Worm (Caenorhabditis elegans) whole organism, dauer: Measurements from ENCODE around the gene znf-622.

Experiments used
- unc-62 ChIP-seq: sonication (generic microtip); optimal IDR thresholded peaks from 2 replicates; lab custom pipeline; 2017; ENCODE audit warnings: missing biosample characterization, missing genetic modification reagents, missing genetic modification characterization

znf-622 gene

DNA sequence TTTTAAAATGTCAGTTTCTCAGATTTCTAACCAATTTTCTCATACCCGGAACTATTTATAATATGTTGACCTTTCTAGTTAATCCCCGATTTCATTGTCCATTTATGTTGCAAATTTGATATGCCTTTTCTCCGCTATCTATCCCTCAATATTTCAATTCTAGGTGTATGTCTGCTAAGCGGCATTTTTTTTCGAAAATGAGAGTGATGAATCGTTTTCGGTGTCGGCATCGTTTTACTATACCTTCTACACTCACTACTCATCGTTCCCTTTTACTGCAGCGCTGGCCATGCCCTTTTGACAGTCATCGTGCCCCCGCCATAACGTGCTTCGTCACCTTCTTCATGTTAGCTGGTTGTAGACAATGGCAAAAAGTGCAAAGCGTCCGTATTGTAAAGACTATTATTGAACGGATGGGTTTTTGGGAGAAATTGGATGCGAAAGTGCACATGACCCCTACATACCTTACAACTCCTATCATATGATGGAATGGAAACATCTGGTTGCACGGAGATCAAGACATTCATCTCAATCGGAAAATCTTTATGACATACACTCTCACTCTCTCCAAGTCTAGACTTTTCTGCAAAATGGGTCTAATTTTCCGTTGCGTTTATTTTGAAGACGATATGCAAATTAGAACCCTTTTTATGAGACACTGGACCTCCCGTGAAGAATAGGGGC, 22.1 kb upstream of the znf-622 start:
- no peak for TF ChIP-seq unc-62 (GFP tag; lab: Kevin White, UChicago)

DNA sequence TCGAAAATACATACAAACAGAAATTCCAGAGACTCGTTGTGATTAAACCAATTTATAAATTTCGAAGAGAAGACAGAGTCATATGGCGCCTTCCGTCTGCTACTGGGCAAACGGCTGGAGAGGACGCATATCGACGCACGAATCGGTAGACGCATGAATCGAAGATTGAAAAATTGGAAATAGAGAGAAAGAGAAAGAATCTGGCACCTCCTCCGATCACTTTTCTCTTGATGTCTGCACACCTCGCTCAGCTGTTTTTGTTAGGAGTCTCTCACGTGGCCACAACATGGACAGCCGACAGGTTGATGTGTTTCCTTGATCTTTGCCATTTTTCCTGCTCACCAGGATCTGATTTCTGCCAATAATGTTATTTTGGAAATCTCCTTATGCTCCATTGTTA, 21.3 kb upstream of the znf-622 start:
- TF ChIP-seq unc-62 (GFP tag; lab: Kevin White, UChicago), result no peak

DNA sequence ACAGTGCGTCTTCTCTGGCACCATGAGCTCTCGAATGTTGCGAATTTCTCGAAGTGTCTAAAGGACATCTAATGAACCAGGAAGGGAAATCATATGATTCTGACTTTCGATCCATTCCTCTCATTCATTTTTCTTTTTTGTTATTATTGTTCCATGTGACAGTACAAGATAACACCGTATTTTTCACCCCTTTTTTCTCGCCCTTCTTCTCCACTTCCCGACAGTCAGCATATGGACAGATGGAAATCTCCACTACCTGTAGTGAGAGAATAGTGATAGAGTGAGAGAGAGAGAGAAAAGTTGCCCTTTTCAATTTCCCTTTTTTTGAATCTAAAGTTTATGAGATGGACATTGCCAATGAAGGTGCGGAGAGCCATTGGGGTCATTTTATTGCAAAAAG, 20.6 kb upstream of the znf-622 start:
- no peak for TF ChIP-seq unc-62 (GFP tag; lab: Kevin White, UChicago)

DNA sequence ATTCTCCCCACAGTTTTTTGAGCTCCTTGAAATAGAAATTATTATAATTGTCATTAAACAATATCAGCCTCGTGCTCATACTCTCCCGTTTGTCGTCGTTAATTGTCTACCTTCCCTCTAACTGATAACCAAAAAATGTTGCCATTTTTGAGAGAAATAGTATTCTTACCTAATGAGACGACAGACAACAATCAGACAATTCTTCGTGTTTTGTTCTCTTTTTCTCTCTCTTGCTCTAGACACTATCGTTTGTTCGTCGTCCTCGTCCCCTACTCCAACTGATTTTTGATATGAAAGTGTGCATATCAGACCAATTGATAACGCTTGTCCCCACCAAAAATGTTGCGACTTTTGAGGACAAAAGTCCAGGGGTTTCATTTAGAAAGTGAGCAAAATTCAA, 19.9 kb upstream of the znf-622 start:
- TF ChIP-seq unc-62 (GFP tag; lab: Kevin White, UChicago), result no peak

DNA sequence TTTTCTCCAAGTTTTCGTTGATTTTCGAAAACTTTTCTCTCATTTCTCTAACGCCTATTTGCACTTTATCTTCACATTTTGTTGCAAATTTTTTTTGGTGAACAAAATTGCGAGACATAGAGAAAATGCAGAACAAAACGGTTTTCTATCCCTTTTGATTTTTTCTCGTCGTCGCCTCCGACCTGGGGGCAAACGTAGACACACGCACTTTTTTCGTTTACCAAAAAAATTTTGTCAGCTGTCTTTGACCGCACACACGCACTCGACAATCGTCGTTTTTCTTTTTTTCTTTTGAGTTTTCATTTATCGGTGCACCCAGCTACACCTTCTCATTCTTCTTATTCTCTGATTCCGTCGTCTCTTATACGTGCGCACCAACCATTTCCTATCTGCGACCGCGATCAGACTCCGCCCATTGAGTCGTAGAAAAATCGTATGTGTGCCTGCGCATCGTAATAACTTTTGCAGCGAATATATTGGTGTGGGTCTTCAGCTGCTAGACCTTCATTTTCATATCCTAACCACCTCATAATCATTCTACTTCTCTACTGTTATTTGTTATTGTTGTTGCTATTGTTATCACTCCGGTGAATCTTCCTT, 19.0 kb upstream of the znf-622 start:
- TF ChIP-seq unc-62 (GFP tag; lab: Kevin White, UChicago), result no peak

DNA sequence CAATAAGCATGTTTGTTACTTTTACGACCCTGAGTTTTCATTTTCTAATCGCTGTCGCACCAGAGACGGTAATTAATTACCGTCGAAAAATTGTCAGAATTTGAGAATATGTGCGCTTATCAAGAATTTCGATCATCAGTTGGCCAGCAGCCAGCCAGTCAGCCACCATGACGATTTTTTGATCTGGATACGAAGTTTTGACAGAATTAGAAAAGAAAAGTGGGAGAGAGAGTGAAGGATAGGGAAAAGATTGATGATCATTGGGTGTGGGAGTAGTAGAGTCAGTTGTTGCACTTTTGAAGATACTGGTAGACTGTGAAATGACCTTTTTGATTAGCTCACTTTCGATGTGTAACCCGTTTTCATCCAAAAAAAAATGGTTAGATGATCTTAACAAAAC, 17.0 kb upstream of the znf-622 start:
- no peak for TF ChIP-seq unc-62 (GFP tag; lab: Kevin White, UChicago)

DNA sequence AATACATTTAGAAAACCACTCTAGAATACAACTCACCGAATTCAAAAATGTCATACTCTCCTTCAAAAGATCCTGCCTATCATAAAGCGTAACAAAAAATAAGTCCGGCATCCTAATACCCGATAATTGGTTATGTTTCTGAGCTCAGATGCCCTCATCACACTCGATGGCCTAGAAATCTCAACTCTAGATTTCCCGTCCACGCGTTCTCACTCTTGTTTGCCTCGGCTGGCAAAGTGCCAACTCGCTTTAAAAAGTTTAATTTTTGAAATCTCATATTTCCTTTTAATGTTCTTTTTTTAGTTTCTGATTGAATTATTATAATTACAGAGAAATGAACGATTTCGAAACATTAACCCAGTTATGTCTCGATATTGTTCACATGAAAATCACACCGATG, 13.7 kb upstream of the znf-622 start, which contains the start of the genes C56G2.15 and thoc-2:
TSS of gene C56G2.15 (minus strand) at position 188 of the 400 bp plus-strand sequence.
TSS of gene thoc-2 (plus strand) at position 331 of the 400 bp plus-strand sequence.
- TF ChIP-seq unc-62 (GFP tag; lab: Kevin White, UChicago), result no peak

DNA sequence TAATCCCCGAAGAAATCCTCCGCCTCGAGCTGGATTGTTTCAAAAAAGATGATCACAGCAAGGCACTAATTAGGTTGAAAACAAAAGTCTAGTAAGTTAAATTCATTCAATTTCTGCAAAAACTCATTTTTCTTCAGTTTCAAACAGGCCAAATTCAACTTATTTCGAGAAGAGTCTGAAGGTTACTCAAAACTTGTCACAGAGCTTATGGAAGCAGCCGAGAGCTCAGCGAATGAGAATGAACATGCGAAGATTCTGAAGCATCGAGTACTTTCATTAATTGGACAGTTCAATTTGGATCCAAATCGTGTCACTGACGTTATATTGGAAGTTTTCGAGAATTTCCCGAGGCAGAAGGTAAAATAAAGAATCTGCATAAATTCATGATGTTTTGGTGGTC, 12.9 kb upstream of the znf-622 start:
- TF ChIP-seq unc-62 (GFP tag; lab: Kevin White, UChicago), result no peak

DNA sequence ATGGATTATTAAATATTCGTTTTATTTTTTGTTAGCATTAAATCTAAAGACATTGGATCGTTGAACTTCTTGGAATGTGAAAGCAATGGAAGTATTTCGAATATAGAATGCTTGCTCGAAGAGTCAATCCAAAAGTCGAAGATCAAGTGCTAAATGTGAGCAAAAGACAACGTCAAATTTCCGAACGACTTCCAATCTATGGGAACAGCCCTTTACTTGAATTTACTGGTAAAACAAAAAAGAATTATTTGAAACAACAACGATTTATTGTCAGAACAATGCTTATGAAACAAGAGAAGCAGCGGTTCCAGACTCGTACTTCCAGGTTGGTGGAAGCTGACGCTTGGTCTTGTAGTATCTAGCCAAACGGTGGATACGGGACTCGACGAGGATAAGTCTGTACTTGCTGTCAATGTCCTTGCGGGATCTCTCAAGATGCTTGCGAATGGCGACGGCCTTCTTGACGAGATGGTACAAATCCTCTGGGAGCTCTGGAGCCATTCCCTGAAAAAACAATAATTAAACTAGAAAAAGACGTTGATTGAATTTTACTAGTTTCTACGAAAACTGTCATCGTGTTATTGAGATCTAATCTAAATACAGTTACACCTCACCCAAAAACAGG, 7.5 kb upstream of the znf-622 start:
- no peak for TF ChIP-seq unc-62 (GFP tag; lab: Kevin White, UChicago)

DNA sequence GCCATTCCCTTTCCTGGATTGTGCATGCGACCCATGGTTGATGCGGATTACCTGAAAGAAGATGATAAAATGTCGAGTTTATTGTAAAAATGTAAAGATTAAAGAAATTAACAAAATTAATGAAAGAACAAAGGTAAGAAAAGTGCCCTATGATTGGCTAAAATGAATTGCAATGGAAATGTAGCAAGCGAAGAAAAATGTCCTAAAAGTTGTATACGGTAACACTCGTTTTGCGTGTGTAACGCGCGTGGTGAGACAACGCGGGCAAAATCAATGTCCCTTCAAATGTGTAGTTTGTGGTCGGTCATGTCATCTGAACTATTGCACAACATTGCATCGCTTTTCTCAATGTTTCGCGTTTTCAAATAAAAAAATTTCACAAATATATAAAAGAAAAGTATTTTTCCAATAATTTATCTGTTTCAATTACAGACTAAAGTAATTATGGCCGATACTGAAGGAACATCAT, 6.5 kb upstream of the znf-622 start, which contains the start of the genes rps-13 and nfx-1:
TSS of gene rps-13 (minus strand) at position 51 of the 469 bp plus-strand sequence.
TSS of gene nfx-1 (plus strand) at position 433 of the 469 bp plus-strand sequence.
- TF ChIP-seq unc-62 (GFP tag; lab: Kevin White, UChicago), result no peak

DNA sequence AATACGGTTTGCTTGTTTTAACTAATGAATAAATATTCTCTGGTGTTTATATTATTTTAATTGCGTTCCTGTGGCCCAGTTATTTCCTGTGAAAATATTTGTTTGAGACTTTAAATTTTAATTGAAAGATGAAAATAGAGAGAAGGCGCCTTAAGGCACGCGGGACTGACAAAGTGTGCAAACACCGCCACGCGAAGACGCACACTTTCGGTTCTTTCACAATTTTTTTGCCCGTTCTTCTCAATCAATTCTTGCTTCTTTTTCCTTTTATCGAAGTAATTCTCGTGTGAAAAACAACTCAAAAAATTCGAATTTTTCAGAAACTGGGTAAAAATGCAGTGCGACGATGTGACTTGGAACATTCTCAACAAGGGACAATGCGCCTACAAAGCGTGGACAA, 2.3 kb upstream of the znf-622 start, which contains the start of gene C16A3.6:
TSS of gene C16A3.6 (plus strand) at position 84 of the 400 bp plus-strand sequence.
- TF ChIP-seq unc-62 (GFP tag; lab: Kevin White, UChicago), result no peak

DNA sequence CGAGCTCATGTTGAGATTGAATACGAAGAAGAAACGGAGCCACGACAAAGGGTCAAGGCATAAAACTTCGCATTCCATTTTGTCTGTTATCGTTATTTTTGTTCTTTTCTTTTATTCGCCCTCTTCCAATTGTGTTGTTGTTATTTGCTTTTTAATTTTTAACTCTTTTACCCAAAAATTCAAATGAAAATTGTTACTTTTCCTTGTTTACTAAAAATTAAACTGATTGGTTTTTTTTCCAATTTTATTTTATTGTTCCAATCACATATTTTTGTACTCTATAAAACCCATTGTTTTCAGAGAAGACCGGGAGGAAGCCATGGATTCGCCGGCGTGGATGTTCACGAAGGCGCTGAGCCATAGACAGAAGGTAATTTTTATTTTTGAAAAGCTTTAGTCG, 962 bp upstream of the znf-622 start, which contains the start of gene C16A3.5:
TSS of gene C16A3.5 (plus strand) at position 301 of the 400 bp plus-strand sequence.
- TF ChIP-seq unc-62 (GFP tag; lab: Kevin White, UChicago), result no peak

DNA sequence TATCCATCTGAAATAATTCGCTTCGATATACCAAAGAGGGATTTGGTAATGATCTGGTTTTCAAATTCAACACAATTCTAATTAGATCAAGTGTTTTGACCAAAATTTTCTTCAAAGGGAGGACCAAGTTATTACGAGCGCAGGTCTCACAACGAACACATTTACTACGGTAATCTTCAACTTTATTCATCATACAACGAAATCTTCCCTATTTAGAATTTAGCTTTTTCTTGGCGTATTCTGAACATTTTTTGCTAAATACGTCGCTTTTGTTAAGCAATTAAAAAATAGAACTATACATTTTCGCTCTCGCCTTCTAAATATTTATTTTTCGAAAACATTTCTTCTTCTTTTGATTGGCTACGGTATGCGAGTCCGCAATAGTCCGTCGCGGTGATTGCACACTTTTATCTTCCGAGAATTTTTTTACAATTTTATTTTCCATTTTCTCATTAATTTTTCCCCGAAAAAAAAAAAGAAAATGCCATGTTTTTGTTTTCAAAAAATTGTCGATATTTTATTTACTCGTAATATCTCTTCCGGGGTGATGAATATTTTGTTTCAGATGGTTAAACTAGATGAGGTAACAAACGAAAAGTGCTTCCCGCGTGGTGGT, 1.7 kb downstream of the znf-622 start, which contains the start of gene let-716:
TSS of gene let-716 (plus strand) at position 566 of the 616 bp plus-strand sequence.
- TF ChIP-seq unc-62 (GFP tag; lab: Kevin White, UChicago), result no peak

DNA sequence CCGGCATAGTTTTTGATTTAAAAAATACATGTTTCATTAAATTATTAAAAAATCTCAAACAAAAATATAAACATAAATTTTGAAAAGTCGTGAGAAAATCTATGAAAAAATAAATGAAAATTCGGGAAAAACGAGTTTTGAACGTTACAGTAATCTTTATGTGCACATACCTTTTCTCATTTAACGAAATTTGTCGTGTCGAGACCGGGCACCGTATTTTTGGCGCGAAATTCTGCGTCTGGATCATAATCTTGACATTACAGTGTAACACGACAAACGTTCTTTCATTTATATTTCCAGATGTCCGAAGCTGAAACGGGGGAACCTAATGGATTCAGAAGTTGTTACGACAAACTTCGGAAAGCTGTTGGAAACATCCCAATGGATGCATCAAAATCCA, 8.1 kb downstream of the znf-622 start, which contains the start of gene C16A3.2:
TSS of gene C16A3.2 (plus strand) at position 301 of the 400 bp plus-strand sequence.
- TF ChIP-seq unc-62 (GFP tag; lab: Kevin White, UChicago), result no peak

DNA sequence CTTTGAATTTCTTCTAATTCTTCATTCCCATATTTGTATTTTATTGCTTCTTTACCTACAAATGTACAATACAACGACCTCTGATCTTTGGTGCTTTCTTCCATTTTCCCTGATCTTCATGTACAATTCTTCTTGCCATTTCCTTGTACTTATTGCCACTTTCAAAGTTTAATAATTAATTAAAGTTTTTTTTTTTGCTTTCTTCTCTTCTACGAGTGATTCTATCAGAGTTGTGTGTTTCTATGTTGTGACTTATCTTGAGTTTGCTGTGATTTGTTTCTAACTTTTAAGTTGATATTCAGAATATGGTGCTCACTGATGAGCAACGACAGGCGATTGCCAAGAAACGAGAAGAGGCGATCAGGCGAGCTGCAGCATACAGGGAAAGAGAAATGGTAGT, 9.2 kb downstream of the znf-622 start, which contains the start of gene smrc-1:
TSS of gene smrc-1 (plus strand) at position 301 of the 400 bp plus-strand sequence.
- no peak for TF ChIP-seq unc-62 (GFP tag; lab: Kevin White, UChicago)
